Worm (Caenorhabditis elegans): ENCODE results near the gene str-46.

DNA sequence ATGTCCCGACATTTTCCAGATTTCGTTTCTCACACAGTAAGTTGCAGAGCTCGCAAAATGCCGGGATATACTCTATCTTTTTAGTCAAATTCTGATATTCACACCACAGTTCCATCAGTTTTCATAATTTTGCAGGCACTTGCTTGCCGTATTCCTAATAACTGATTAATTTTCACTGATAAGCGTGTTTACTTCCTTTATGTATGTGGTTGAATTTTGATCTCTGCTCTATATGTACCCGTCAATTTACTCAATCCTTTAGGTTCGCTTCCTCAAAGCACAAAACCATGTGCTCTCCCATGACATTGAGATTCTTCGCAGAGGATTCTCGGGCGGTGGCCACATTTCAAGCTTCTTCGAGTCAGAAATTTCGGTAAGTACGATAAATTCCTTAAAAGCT lies 18.2 kb downstream of the str-46 start:
- no peak for TF ChIP-seq unc-62 (GFP tag; optimal IDR thresholded peaks at IDR 0.05 in 1 of 2)
- TF ChIP-seq unc-62 (tag; optimal IDR thresholded peaks at IDR 0.05) = no peak
- TF ChIP-seq nhr-25 (tag; optimal IDR thresholded peaks at IDR 0.05; ENCODE audit: borderline replicate concordance, insufficient read depth) = no peak
- TF ChIP-seq nhr-102 (tag; optimal IDR thresholded peaks at IDR 0.05) = no peak

Data from whole organism, L4 larva.